Worm (Caenorhabditis elegans): Measurements from ENCODE around the gene mtm-3.
"Not testable (repeated sequence)": the region's sequence is repeated elsewhere in the genome, so short reads cannot be mapped to it uniquely, and the experiment has no call there.

DNA sequence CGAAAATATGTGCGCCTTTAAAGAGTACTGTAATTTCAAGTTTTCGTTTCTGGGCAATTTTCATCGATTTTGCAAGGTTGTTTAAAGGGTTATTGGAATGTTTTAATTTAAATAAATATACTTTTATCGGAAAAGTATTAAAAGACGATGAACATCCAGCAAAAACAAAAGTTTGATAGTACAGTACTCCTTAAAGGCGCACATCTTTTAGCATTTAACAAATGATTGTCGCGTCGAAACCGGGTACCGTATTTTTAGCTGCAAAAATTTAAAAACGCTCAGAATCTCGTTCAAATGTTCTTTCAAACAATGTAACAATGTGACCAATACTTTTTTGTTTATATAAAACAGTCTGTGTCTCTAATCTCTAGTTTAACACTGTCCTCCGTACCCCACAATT is 40.0 kb upstream of the mtm-3 start, which contains the start of gene C36A4.11:
- TF ChIP-seq him-1, dao-5, W03F9.2 (tag; optimal IDR thresholded peaks at IDR 0.05): not testable (repeated sequence)
